Worm (Caenorhabditis elegans): Measurements from ENCODE around the gene nhr-180.
A peak's percentile ranks its signal among the peaks of the same experiment; 100 is the strongest.

The nhr-180 gene

DNA sequence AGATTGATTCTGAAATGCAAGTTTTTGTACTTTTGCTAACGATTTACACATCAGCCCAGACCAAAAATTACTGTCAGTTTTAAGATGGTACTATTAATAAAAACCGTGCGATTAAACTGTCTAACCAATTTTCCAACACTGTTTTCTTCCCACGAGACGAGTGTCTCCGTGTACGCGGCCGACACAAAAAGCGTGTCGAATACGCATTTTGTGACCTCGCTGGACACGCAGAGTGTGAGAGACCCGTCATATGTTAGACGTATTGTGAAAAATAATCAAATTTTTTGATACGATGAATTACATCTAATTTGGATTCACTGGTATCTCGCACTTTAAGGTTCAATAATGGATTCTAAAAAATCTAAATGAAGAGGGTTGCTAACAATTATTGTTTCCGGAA, 31.7 kb downstream of the nhr-180 start:
- no peak for TF ChIP-seq T07F8.4 (tag; optimal IDR thresholded peaks at IDR 0.05)
- TF ChIP-seq xnd-1 (tag; optimal IDR thresholded peaks at IDR 0.05): no peak
- no peak for TF ChIP-seq sea-2 (GFP tag; IDR thresholded peaks at IDR 0.05)
- no peak for TF ChIP-seq F10E7.11 (tag; optimal IDR thresholded peaks at IDR 0.05)
- TF ChIP-seq F23B12.7 (tag; optimal IDR thresholded peaks at IDR 0.05; ENCODE audit: insufficient read depth): no peak
- peak; percentile 88 for TF ChIP-seq nhr-80 (tag; optimal IDR thresholded peaks at IDR 0.05)
- TF ChIP-seq K11D2.4 (GFP tag; IDR thresholded peaks at IDR 0.05): no peak
- no peak for TF ChIP-seq hmg-20 (GFP tag; IDR thresholded peaks at IDR 0.05)
- no peak for TF ChIP-seq lin-54 (GFP tag; optimal IDR thresholded peaks at IDR 0.05)
- TF ChIP-seq snpc-1.1 (tag; optimal IDR thresholded peaks at IDR 0.05; ENCODE audit: insufficient read depth): peak; percentile 18
- TF ChIP-seq pbrm-1 (GFP tag; IDR thresholded peaks at IDR 0.05): no peak
- TF ChIP-seq Y53F4B.3 (GFP tag; IDR thresholded peaks at IDR 0.05): no peak
- TF ChIP-seq lsy-27 (tag; optimal IDR thresholded peaks at IDR 0.05; ENCODE audit: borderline replicate concordance, insufficient read depth): no peak
- no peak for TF ChIP-seq ZK185.1 (tag; optimal IDR thresholded peaks at IDR 0.05; ENCODE audit: poor library complexity, severe bottlenecking)
- no peak for TF ChIP-seq B0035.1 (tag; optimal IDR thresholded peaks at IDR 0.05)
- TF ChIP-seq lin-40 (tag; optimal IDR thresholded peaks at IDR 0.05): no peak
- no peak for TF ChIP-seq chd-7 (tag; optimal IDR thresholded peaks at IDR 0.05)
- TF ChIP-seq rec-8 (tag; optimal IDR thresholded peaks at IDR 0.05): no peak
- TF ChIP-seq attf-5 (GFP tag; optimal IDR thresholded peaks at IDR 0.05): peak; percentile 71
- no peak for TF ChIP-seq sdz-38 (tag; optimal IDR thresholded peaks at IDR 0.05)
- no peak for TF ChIP-seq ztf-18 (tag; optimal IDR thresholded peaks at IDR 0.05)
- TF ChIP-seq let-607 (tag; optimal IDR thresholded peaks at IDR 0.05): no peak
- no peak for TF ChIP-seq nhr-120 (GFP tag; IDR thresholded peaks at IDR 0.05)
- no peak for TF ChIP-seq lag-1 (GFP tag; IDR thresholded peaks at IDR 0.05)
- TF ChIP-seq let-526 (GFP tag; IDR thresholded peaks at IDR 0.05): no peak
- no peak for TF ChIP-seq rpc-1 (optimal IDR thresholded peaks at IDR 0.05)
- TF ChIP-seq rpc-1 (tag; optimal IDR thresholded peaks at IDR 0.05): no peak
- TF ChIP-seq D2030.7 (GFP tag; IDR thresholded peaks at IDR 0.05): no peak
- no peak for TF ChIP-seq nfyb-1 (GFP tag; IDR thresholded peaks at IDR 0.05)
- TF ChIP-seq die-1 (tag; optimal IDR thresholded peaks at IDR 0.05): no peak
- TF ChIP-seq hlh-12 (tag; optimal IDR thresholded peaks at IDR 0.05): no peak
- TF ChIP-seq pha-4 (tag; optimal IDR thresholded peaks at IDR 0.05): no peak
- TF ChIP-seq ztf-6 (GFP tag; IDR thresholded peaks at IDR 0.05): no peak
- no peak for TF ChIP-seq ekl-4 (GFP tag; IDR thresholded peaks at IDR 0.05)
- no peak for TF ChIP-seq F55B11.4 (tag; optimal IDR thresholded peaks at IDR 0.05; ENCODE audit: borderline replicate concordance, insufficient read depth)
- no peak; the same call in 1 of the 2 replicates for TF ChIP-seq hmg-1.2 (GFP tag; IDR thresholded peaks at IDR 0.05)
- no peak for TF ChIP-seq snpc-3.4 (tag; optimal IDR thresholded peaks at IDR 0.05)
- no peak for TF ChIP-seq B0261.1 (tag; optimal IDR thresholded peaks at IDR 0.05)
- no peak for TF ChIP-seq bed-1 (GFP tag; IDR thresholded peaks at IDR 0.05)
- TF ChIP-seq F49E8.2 (tag; optimal IDR thresholded peaks at IDR 0.05; ENCODE audit: insufficient read depth): no peak
- TF ChIP-seq F39B2.1 (GFP tag; IDR thresholded peaks at IDR 0.05): no peak
- TF ChIP-seq snpc-4 (GFP tag; optimal IDR thresholded peaks at IDR 0.05): no peak
- TF ChIP-seq snpc-4 (tag; optimal IDR thresholded peaks at IDR 0.05): peak; percentile 66 to 91 (median 82)
- TF ChIP-seq attf-6 (GFP tag; IDR thresholded peaks at IDR 0.05): no peak
- no peak for TF ChIP-seq Y79H2A.3 (GFP tag; conservative IDR thresholded peaks at IDR 0.05)
- no peak for TF ChIP-seq B0336.3 (GFP tag; IDR thresholded peaks at IDR 0.05)
- no peak for TF ChIP-seq attf-3 (GFP tag; conservative IDR thresholded peaks at IDR 0.05)
- TF ChIP-seq ztf-3 (GFP tag; optimal IDR thresholded peaks at IDR 0.05): no peak
- TF ChIP-seq tbp1 (GFP tag; optimal IDR thresholded peaks at IDR 0.05): no peak

Measured in whole organism, young adult.